Worm (Caenorhabditis elegans) whole organism, mixed stage, embryonic: ENCODE data around the gene Y75B8A.32.

Experiments
- M03D4.4 ChIP-seq: sonication (generic microtip); optimal IDR thresholded peaks from 2 replicates; lab custom pipeline; 2017; ENCODE audit warnings: mild to moderate bottlenecking, missing genetic modification characterization, missing compliant biosample characterization
- bed-3 ChIP-seq: fragments of 200-800 bp; sonication (Bioruptor generic); optimal IDR thresholded peaks from 3 replicates; lab custom pipeline; 2018; ENCODE audit warnings: mild to moderate bottlenecking, missing genetic modification characterization, moderate library complexity, missing compliant biosample characterization
- blmp-1 ChIP-seq: fragments of 150-350 bp; optimal IDR thresholded peaks from 2 replicates; lab custom pipeline; 2014; ENCODE audit warnings: missing biosample characterization, missing genetic modification characterization
- ceh-39 ChIP-seq: fragments of 150-350 bp; optimal IDR thresholded peaks from 2 replicates; lab custom pipeline; 2014; ENCODE audit warnings: missing biosample characterization, missing genetic modification characterization
- ceh-43 ChIP-seq: fragments of 200-800 bp; sonication (Bioruptor generic); optimal IDR thresholded peaks from 2 replicates; lab custom pipeline; 2018; ENCODE audit warnings: mild to moderate bottlenecking, missing genetic modification characterization, moderate library complexity, missing compliant biosample characterization
- ceh-83 ChIP-seq: fragments of 200-800 bp; sonication (Bioruptor generic); optimal IDR thresholded peaks from 2 replicates; lab custom pipeline; 2018; ENCODE audit warnings: mild to moderate bottlenecking, missing genetic modification characterization, missing compliant biosample characterization
- ces-1 ChIP-seq: fragments of 150-350 bp; optimal IDR thresholded peaks from 2 replicates; lab custom pipeline; 2014; ENCODE audit warnings: missing biosample characterization, missing genetic modification reagents, missing genetic modification characterization
- cnd-1 ChIP-seq: fragments of 200-800 bp; sonication (Bioruptor generic); optimal IDR thresholded peaks from 2 replicates; lab custom pipeline; 2018; ENCODE audit warnings: mild to moderate bottlenecking, missing genetic modification characterization, missing compliant biosample characterization
- drap-1 ChIP-seq: fragments of 200-800 bp; sonication (Bioruptor generic); optimal IDR thresholded peaks from 3 replicates; lab custom pipeline; 2018; ENCODE audit warnings: mild to moderate bottlenecking, missing genetic modification characterization, missing compliant biosample characterization
- elt-1 ChIP-seq: sonication (generic microtip); optimal IDR thresholded peaks from 2 replicates; lab custom pipeline; 2017; ENCODE audit warnings: missing genetic modification characterization, mild to moderate bottlenecking, missing compliant biosample characterization, antibody characterized with exemption, moderate library complexity, borderline replicate concordance; ENCODE audit not compliant: insufficient read depth
- elt-3 ChIP-seq: fragments of 150-350 bp; optimal IDR thresholded peaks from 2 replicates; lab custom pipeline; 2014; ENCODE audit warnings: missing biosample characterization, missing genetic modification characterization
- flh-1 ChIP-seq: fragments of 200-800 bp; sonication (Bioruptor generic); optimal IDR thresholded peaks from 2 replicates; lab custom pipeline; 2018; ENCODE audit warnings: mild to moderate bottlenecking, missing genetic modification characterization, moderate library complexity, missing compliant biosample characterization
- hlh-1 ChIP-seq: fragments of 150-350 bp; optimal IDR thresholded peaks from 2 replicates; lab custom pipeline; 2014; ENCODE audit warnings: missing biosample characterization, missing genetic modification reagents, missing genetic modification characterization
- lin-13 ChIP-seq: fragments of 150-350 bp; optimal IDR thresholded peaks from 2 replicates; lab custom pipeline; 2014; ENCODE audit warnings: missing biosample characterization, missing genetic modification characterization
- lin-32 ChIP-seq: fragments of 200-800 bp; sonication (Bioruptor generic); optimal IDR thresholded peaks from 2 replicates; lab custom pipeline; 2018; ENCODE audit warnings: mild to moderate bottlenecking, missing genetic modification characterization, missing compliant biosample characterization
- lsy-2 ChIP-seq: fragments of 150-350 bp; optimal IDR thresholded peaks from 2 replicates; lab custom pipeline; 2014; ENCODE audit warnings: missing biosample characterization, missing genetic modification characterization
- mab-5 ChIP-seq: fragments of 150-350 bp; optimal IDR thresholded peaks from 2 replicates; lab custom pipeline; 2014; ENCODE audit warnings: missing biosample characterization, missing genetic modification characterization
- mep-1 ChIP-seq: fragments of 150-350 bp; optimal IDR thresholded peaks from 2 replicates; lab custom pipeline; 2017; ENCODE audit warnings: missing biosample characterization, missing genetic modification reagents, missing genetic modification characterization, inconsistent platforms
- mls-2 ChIP-seq: sonication (generic microtip); optimal IDR thresholded peaks from 2 replicates; lab custom pipeline; 2016; ENCODE audit warnings: mild to moderate bottlenecking, missing genetic modification characterization, moderate library complexity, missing compliant biosample characterization
- nhr-12 ChIP-seq: fragments of 150-350 bp; optimal IDR thresholded peaks from 2 replicates; lab custom pipeline; 2014; ENCODE audit warnings: missing biosample characterization, missing genetic modification characterization
- nhr-2 ChIP-seq: fragments of 150-350 bp; optimal IDR thresholded peaks from 2 replicates; lab custom pipeline; 2014; ENCODE audit warnings: missing biosample characterization, missing genetic modification characterization
- nhr-237 ChIP-seq: fragments of 150-350 bp; optimal IDR thresholded peaks from 2 replicates; lab custom pipeline; 2014; ENCODE audit warnings: missing biosample characterization, missing genetic modification characterization
- nhr-28 ChIP-seq: fragments of 150-350 bp; optimal IDR thresholded peaks from 2 replicates; lab custom pipeline; 2014; ENCODE audit warnings: missing biosample characterization, missing genetic modification characterization
- nhr-76 ChIP-seq: sonication (generic microtip); optimal IDR thresholded peaks from 2 replicates; lab custom pipeline; 2017; ENCODE audit warnings: missing biosample characterization, missing genetic modification characterization
- pha-4 ChIP-seq: fragments of 150-350 bp; optimal IDR thresholded peaks from 2 replicates; lab custom pipeline; 2018; ENCODE audit warnings: missing biosample characterization, missing genetic modification reagents, missing genetic modification characterization
- sem-2 ChIP-seq: fragments of 200-800 bp; sonication (Bioruptor generic); optimal IDR thresholded peaks from 2 replicates; lab custom pipeline; 2018; ENCODE audit warnings: mild to moderate bottlenecking, missing genetic modification characterization, missing compliant biosample characterization
- snpc-4 ChIP-seq: fragments of 150-350 bp; optimal IDR thresholded peaks from 2 replicates; lab custom pipeline; 2014; ENCODE audit warnings: missing biosample characterization, missing genetic modification characterization
- sptf-1 ChIP-seq: sonication (generic microtip); optimal IDR thresholded peaks from 2 replicates; lab custom pipeline; 2017; ENCODE audit warnings: mild to moderate bottlenecking, missing genetic modification characterization, moderate library complexity, missing compliant biosample characterization
- unc-120 ChIP-seq: sonication (generic microtip); optimal IDR thresholded peaks from 2 replicates; lab custom pipeline; 2017; ENCODE audit warnings: missing genetic modification characterization, missing compliant biosample characterization; ENCODE audit not compliant: poor library complexity, severe bottlenecking
- unc-39 ChIP-seq: fragments of 150-350 bp; optimal IDR thresholded peaks from 2 replicates; lab custom pipeline; 2014; ENCODE audit warnings: missing biosample characterization, missing genetic modification characterization
- unc-62 ChIP-seq: fragments of 150-350 bp; optimal IDR thresholded peaks from 2 replicates; lab custom pipeline; 2014; ENCODE audit warnings: missing biosample characterization, missing genetic modification reagents, missing genetic modification characterization
- zip-8 ChIP-seq: fragments of 150-350 bp; optimal IDR thresholded peaks from 2 replicates; lab custom pipeline; 2014; ENCODE audit warnings: missing biosample characterization, missing genetic modification characterization
- ztf-11 ChIP-seq: fragments of 150-350 bp; optimal IDR thresholded peaks from 2 replicates; lab custom pipeline; 2014; ENCODE audit warnings: missing biosample characterization, missing genetic modification characterization

The Y75B8A.32 gene

ce11 chrIII:12349027-12349426 is 9.3 kb downstream of the Y75B8A.32 start:
- TF ChIP-seq cnd-1 (tag; lab: Kevin White, UChicago) (no peak), M03D4.4 (tag; lab: Kevin White, UChicago) (no peak), ces-1 (GFP tag; lab: Kevin White, UChicago) (no peak), unc-39 (no peak), nhr-2 (tag; lab: Kevin White, UChicago) (no peak), sptf-1 (tag; lab: Kevin White, UChicago) (no peak)

DNA sequence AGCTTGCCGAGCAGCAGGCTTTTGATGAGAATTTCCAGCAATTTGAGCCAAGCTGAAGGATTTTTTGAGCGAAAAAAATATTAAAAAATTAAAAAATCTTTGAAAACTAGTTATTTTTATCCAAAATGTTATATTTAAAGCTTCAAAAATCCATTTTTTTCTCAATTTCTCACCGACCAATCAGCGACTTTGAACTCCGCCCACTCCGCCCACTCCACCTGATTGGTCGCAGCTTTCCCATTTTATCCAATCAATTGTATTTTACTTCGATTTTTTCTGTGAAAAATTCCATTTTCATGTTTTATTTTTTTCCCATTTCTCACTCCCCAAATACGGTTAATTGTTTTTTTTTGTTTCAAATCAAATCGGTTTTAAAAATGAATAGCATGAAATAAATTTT is 13.4 kb downstream of the Y75B8A.32 start:
- TF ChIP-seq ceh-43 (no peak), unc-39 (no peak), snpc-4 (tag; lab: Kevin White, UChicago) (no peak), mls-2 (no peak), nhr-76 (tag; lab: Kevin White, UChicago) (no peak), elt-1 (no peak), flh-1 (GFP tag; lab: Kevin White, UChicago) (no peak), ceh-83 (GFP tag; lab: Kevin White, UChicago) (no peak), nhr-28 (tag; lab: Kevin White, UChicago) (no peak), drap-1 (GFP tag; lab: Kevin White, UChicago) (no peak), ces-1 (GFP tag; lab: Kevin White, UChicago) (no peak), hlh-1 (tag; lab: Kevin White, UChicago) (no peak), blmp-1 (tag; lab: Kevin White, UChicago) (no peak), unc-120 (tag; lab: Kevin White, UChicago) (no peak), lin-32 (GFP tag; lab: Kevin White, UChicago) (no peak), unc-62 (no peak), sem-2 (no peak), mab-5 (tag; lab: Kevin White, UChicago) (no peak)

DNA sequence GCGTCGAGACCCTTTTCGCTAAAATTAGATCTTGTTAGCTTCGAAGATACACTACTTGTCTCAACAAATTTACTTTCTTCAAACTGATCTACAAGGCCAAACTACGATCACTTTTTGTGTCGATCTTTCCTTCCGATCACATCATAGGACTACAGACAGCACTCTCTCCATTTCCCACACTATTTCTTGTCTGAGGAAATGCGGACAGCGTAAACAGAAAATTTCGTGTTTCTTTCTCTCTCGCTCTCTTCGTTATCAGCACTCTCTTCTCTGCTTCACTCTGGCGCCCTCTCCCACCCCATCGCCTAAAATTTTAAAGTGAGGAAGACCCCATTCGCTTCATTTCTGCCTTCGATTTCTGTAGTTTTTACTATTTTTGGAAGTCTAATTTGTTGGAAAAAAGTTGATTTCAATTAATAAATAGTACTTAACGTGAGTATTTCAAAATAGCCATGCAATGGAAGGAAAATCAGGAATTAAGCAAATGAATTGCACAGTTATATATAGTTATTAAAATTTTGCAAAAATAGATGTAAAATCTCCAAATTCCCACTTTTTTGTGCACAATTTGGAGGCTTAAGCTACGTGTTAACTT is 22.9 kb downstream of the Y75B8A.32 start:
- TF ChIP-seq zip-8 (no peak), cnd-1 (tag; lab: Kevin White, UChicago) (no peak), bed-3 (GFP tag; lab: Kevin White, UChicago) (no peak), elt-3 (peak; percentile 1), unc-120 (tag; lab: Kevin White, UChicago) (peak; percentile 25), nhr-12 (no peak), blmp-1 (tag; lab: Kevin White, UChicago) (no peak), mab-5 (tag; lab: Kevin White, UChicago) (no peak), ceh-39 (tag; lab: Kevin White, UChicago) (no peak), ztf-11 (tag; lab: Kevin White, UChicago) (no peak), lin-13 (tag; lab: Kevin White, UChicago) (no peak), nhr-76 (tag; lab: Kevin White, UChicago) (no peak), drap-1 (GFP tag; lab: Kevin White, UChicago) (no peak), mep-1 (tag; lab: Kevin White, UChicago) (no peak), unc-62 (peak; percentile 7), ces-1 (GFP tag; lab: Kevin White, UChicago) (peak; percentile 45), mls-2 (no peak), nhr-237 (tag; lab: Kevin White, UChicago) (no peak), nhr-28 (tag; lab: Kevin White, UChicago) (no peak), pha-4 (peak; percentile 1), sptf-1 (tag; lab: Kevin White, UChicago) (no peak), elt-1 (peak; percentile 51)

DNA sequence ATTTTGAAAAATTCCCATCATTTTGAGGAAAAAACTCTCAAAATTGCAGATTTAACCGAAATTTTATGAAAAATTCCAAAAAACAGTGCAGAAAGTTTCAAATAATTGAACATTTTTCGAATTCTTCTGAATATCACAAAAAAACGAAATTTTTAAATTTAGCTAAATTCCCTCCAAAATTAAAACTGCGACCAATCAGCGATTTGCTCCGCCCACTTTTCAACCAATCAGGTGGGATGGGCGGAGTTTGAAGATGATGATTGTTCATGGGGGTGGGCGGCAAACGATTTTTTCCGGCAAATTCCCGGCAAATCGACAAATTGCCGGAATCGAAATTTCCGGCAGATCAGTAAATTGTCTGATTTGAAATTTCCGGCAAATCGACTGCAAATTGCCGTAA is 24.1 kb downstream of the Y75B8A.32 start:
- TF ChIP-seq unc-39 (no peak), blmp-1 (tag; lab: Kevin White, UChicago) (no peak), nhr-76 (tag; lab: Kevin White, UChicago) (no peak), zip-8 (no peak), mls-2 (no peak), cnd-1 (tag; lab: Kevin White, UChicago) (no peak), unc-62 (no peak), ceh-39 (tag; lab: Kevin White, UChicago) (no peak), drap-1 (GFP tag; lab: Kevin White, UChicago) (no peak), mab-5 (tag; lab: Kevin White, UChicago) (no peak), lsy-2 (tag; lab: Kevin White, UChicago) (no peak), nhr-28 (tag; lab: Kevin White, UChicago) (no peak), elt-1 (no peak)
